Worm (Caenorhabditis elegans) whole organism, mixed stage, embryonic: ENCODE measurements around the gene spp-12.

Experiments
- M03D4.4 ChIP-seq: sonication (generic microtip); optimal IDR thresholded peaks from 2 replicates; lab custom pipeline; 2017; ENCODE audit warnings: mild to moderate bottlenecking, missing genetic modification characterization, missing compliant biosample characterization
- bed-3 ChIP-seq: fragments of 200-800 bp; sonication (Bioruptor generic); optimal IDR thresholded peaks from 3 replicates; lab custom pipeline; 2018; ENCODE audit warnings: mild to moderate bottlenecking, missing genetic modification characterization, moderate library complexity, missing compliant biosample characterization
- blmp-1 ChIP-seq: fragments of 150-350 bp; optimal IDR thresholded peaks from 2 replicates; lab custom pipeline; 2014; ENCODE audit warnings: missing biosample characterization, missing genetic modification characterization
- ceh-39 ChIP-seq: fragments of 150-350 bp; optimal IDR thresholded peaks from 2 replicates; lab custom pipeline; 2014; ENCODE audit warnings: missing biosample characterization, missing genetic modification characterization
- ceh-43 ChIP-seq: fragments of 200-800 bp; sonication (Bioruptor generic); optimal IDR thresholded peaks from 2 replicates; lab custom pipeline; 2018; ENCODE audit warnings: mild to moderate bottlenecking, missing genetic modification characterization, moderate library complexity, missing compliant biosample characterization
- ces-1 ChIP-seq: fragments of 150-350 bp; optimal IDR thresholded peaks from 2 replicates; lab custom pipeline; 2014; ENCODE audit warnings: missing biosample characterization, missing genetic modification reagents, missing genetic modification characterization
- cnd-1 ChIP-seq: fragments of 200-800 bp; sonication (Bioruptor generic); optimal IDR thresholded peaks from 2 replicates; lab custom pipeline; 2018; ENCODE audit warnings: mild to moderate bottlenecking, missing genetic modification characterization, missing compliant biosample characterization
- drap-1 ChIP-seq: fragments of 200-800 bp; sonication (Bioruptor generic); optimal IDR thresholded peaks from 3 replicates; lab custom pipeline; 2018; ENCODE audit warnings: mild to moderate bottlenecking, missing genetic modification characterization, missing compliant biosample characterization
- elt-1 ChIP-seq: sonication (generic microtip); optimal IDR thresholded peaks from 2 replicates; lab custom pipeline; 2017; ENCODE audit warnings: missing genetic modification characterization, mild to moderate bottlenecking, missing compliant biosample characterization, antibody characterized with exemption, moderate library complexity, borderline replicate concordance; ENCODE audit not compliant: insufficient read depth
- elt-3 ChIP-seq: fragments of 150-350 bp; optimal IDR thresholded peaks from 2 replicates; lab custom pipeline; 2014; ENCODE audit warnings: missing biosample characterization, missing genetic modification characterization
- flh-1 ChIP-seq: fragments of 200-800 bp; sonication (Bioruptor generic); optimal IDR thresholded peaks from 2 replicates; lab custom pipeline; 2018; ENCODE audit warnings: mild to moderate bottlenecking, missing genetic modification characterization, moderate library complexity, missing compliant biosample characterization
- ham-2 ChIP-seq: fragments of 200-800 bp; sonication (Bioruptor generic); optimal IDR thresholded peaks from 2 replicates; lab custom pipeline; 2018; ENCODE audit warnings: mild to moderate bottlenecking, missing genetic modification characterization, missing compliant biosample characterization
- hlh-1 ChIP-seq: fragments of 150-350 bp; optimal IDR thresholded peaks from 2 replicates; lab custom pipeline; 2014; ENCODE audit warnings: missing biosample characterization, missing genetic modification reagents, missing genetic modification characterization
- lin-13 ChIP-seq: fragments of 150-350 bp; optimal IDR thresholded peaks from 2 replicates; lab custom pipeline; 2014; ENCODE audit warnings: missing biosample characterization, missing genetic modification characterization
- lin-32 ChIP-seq: fragments of 200-800 bp; sonication (Bioruptor generic); optimal IDR thresholded peaks from 2 replicates; lab custom pipeline; 2018; ENCODE audit warnings: mild to moderate bottlenecking, missing genetic modification characterization, missing compliant biosample characterization
- lsy-2 ChIP-seq: fragments of 150-350 bp; optimal IDR thresholded peaks from 2 replicates; lab custom pipeline; 2014; ENCODE audit warnings: missing biosample characterization, missing genetic modification characterization
- mep-1 ChIP-seq: fragments of 150-350 bp; optimal IDR thresholded peaks from 2 replicates; lab custom pipeline; 2017; ENCODE audit warnings: missing biosample characterization, missing genetic modification reagents, missing genetic modification characterization, inconsistent platforms
- mls-2 ChIP-seq: sonication (generic microtip); optimal IDR thresholded peaks from 2 replicates; lab custom pipeline; 2016; ENCODE audit warnings: mild to moderate bottlenecking, missing genetic modification characterization, moderate library complexity, missing compliant biosample characterization
- nhr-2 ChIP-seq: fragments of 150-350 bp; optimal IDR thresholded peaks from 2 replicates; lab custom pipeline; 2014; ENCODE audit warnings: missing biosample characterization, missing genetic modification characterization
- nhr-237 ChIP-seq: fragments of 150-350 bp; optimal IDR thresholded peaks from 2 replicates; lab custom pipeline; 2014; ENCODE audit warnings: missing biosample characterization, missing genetic modification characterization
- nhr-76 ChIP-seq: sonication (generic microtip); optimal IDR thresholded peaks from 2 replicates; lab custom pipeline; 2017; ENCODE audit warnings: missing biosample characterization, missing genetic modification characterization
- pha-4 ChIP-seq: fragments of 150-350 bp; optimal IDR thresholded peaks from 2 replicates; lab custom pipeline; 2018; ENCODE audit warnings: missing biosample characterization, missing genetic modification reagents, missing genetic modification characterization
- sem-2 ChIP-seq: fragments of 200-800 bp; sonication (Bioruptor generic); optimal IDR thresholded peaks from 2 replicates; lab custom pipeline; 2018; ENCODE audit warnings: mild to moderate bottlenecking, missing genetic modification characterization, missing compliant biosample characterization
- snpc-4 ChIP-seq: fragments of 150-350 bp; optimal IDR thresholded peaks from 2 replicates; lab custom pipeline; 2014; ENCODE audit warnings: missing biosample characterization, missing genetic modification characterization
- sptf-1 ChIP-seq: sonication (generic microtip); optimal IDR thresholded peaks from 2 replicates; lab custom pipeline; 2017; ENCODE audit warnings: mild to moderate bottlenecking, missing genetic modification characterization, moderate library complexity, missing compliant biosample characterization
- tbx-8 ChIP-seq: fragments of 200-800 bp; sonication (Bioruptor generic); optimal IDR thresholded peaks from 2 replicates; lab custom pipeline; 2018; ENCODE audit warnings: mild to moderate bottlenecking, missing genetic modification characterization, moderate library complexity, missing compliant biosample characterization
- unc-120 ChIP-seq: sonication (generic microtip); optimal IDR thresholded peaks from 2 replicates; lab custom pipeline; 2017; ENCODE audit warnings: missing genetic modification characterization, missing compliant biosample characterization; ENCODE audit not compliant: poor library complexity, severe bottlenecking
- unc-39 ChIP-seq: fragments of 150-350 bp; optimal IDR thresholded peaks from 2 replicates; lab custom pipeline; 2014; ENCODE audit warnings: missing biosample characterization, missing genetic modification characterization
- unc-62 ChIP-seq: fragments of 150-350 bp; optimal IDR thresholded peaks from 2 replicates; lab custom pipeline; 2014; ENCODE audit warnings: missing biosample characterization, missing genetic modification reagents, missing genetic modification characterization
- zip-8 ChIP-seq: fragments of 150-350 bp; optimal IDR thresholded peaks from 2 replicates; lab custom pipeline; 2014; ENCODE audit warnings: missing biosample characterization, missing genetic modification characterization
- ztf-11 ChIP-seq: fragments of 150-350 bp; optimal IDR thresholded peaks from 2 replicates; lab custom pipeline; 2014; ENCODE audit warnings: missing biosample characterization, missing genetic modification characterization

spp-12 gene

DNA sequence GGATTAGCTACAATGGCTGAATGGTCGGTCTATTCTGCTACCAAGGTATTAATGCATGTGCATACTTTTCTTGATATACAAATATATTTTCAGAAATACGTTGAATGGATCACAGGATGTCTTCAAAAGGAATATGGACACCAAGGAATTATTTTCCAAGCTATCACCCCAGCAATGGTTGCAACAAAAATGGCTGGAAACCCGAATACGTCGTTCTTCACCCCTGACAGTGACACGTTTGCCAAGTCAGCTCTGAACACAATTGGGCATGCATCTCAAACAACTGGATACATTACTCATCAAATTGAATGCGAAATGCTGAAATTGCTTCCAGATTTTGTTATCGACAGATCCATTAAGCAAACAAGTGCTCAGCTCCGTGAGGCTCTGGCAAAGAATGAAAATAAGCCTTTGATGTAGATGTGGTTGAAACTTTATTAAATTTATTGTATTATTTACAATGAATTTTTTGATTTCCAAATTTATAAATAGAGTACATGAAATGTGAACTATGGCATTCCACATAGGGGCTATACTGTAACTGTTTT, 18.0 kb downstream of the spp-12 start:
- TF ChIP-seq cnd-1 (tag; lab: Kevin White, UChicago) (no peak), pha-4 (no peak), lin-13 (no peak), elt-1 (tag; lab: Kevin White, UChicago) (no peak), nhr-76 (tag; lab: Kevin White, UChicago) (no peak), sptf-1 (tag; lab: Kevin White, UChicago) (no peak), ceh-43 (no peak), nhr-2 (no peak), blmp-1 (tag; lab: Kevin White, UChicago) (no peak)
- TF ChIP-seq, all 35 proteins: peak for 0

DNA sequence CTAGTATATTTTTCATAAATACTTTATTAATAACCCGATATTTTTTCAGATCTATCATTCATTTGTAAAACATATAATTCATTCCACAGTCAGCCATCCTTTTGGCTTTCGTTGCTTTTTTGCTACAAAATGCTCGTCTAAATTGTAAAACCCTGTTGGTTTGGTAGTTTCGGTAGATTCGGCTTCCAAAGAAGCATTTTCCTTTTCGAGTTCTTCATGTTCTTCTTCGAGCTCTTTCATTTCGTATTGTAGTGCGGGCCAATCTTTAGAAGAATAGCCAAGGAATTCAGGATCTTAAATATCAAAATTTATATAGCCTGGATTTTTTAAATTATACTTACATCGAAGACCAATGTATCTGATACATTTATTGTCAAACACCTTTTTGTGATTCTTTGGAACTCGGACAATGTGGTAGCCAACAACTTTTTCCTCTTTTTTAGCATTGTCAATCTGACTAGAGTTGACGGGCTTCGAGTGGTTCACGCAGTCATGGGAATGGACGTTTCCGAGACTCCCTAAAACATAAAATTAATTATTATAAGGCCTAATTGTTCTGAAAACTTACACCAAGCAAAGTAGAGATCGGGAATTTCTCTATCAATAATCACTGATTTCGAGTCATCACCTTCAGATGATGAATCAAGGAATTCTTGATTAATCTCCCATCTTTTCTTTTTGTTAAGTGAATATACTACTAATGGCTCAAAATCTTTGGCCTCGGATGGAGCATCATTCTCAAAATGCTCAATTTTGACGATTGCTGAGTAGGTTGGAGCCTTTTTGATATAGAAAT, 18.7 kb downstream of the spp-12 start:
- TF ChIP-seq bed-3 (GFP tag; lab: Kevin White, UChicago) (no peak), mep-1 (no peak), M03D4.4 (tag; lab: Kevin White, UChicago) (no peak), ham-2 (GFP tag; lab: Kevin White, UChicago) (no peak), snpc-4 (tag; lab: Kevin White, UChicago) (no peak), tbx-8 (no peak), hlh-1 (tag; lab: Kevin White, UChicago) (no peak), nhr-76 (tag; lab: Kevin White, UChicago) (no peak)
- TF ChIP-seq, all 35 proteins: peak for 0

DNA sequence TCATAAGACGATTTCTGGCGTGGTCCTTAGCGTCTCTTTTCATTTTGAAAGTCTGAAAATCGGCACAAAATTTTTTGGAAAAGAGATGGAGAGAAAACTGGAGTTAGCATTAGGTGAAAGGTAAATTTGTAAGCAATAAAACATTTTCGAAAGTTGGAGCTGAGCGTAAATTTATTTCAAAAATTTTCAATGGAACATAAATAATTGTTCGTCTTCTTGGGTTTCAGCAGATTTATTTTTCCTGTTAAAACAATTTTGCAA, 19.2 kb downstream of the spp-12 start, which contains the start of gene C06B3.6:
TSS of gene C06B3.6 (minus strand) at position 52 of the 261 bp plus-strand sequence.
- TF ChIP-seq lin-32 (GFP tag; lab: Kevin White, UChicago) (no peak), ham-2 (GFP tag; lab: Kevin White, UChicago) (no peak), lsy-2 (tag; lab: Kevin White, UChicago) (no peak), flh-1 (GFP tag; lab: Kevin White, UChicago) (no peak), drap-1 (GFP tag; lab: Kevin White, UChicago) (no peak), cnd-1 (tag; lab: Kevin White, UChicago) (no peak), sptf-1 (tag; lab: Kevin White, UChicago) (no peak), nhr-237 (tag; lab: Kevin White, UChicago) (no peak), M03D4.4 (tag; lab: Kevin White, UChicago) (no peak), tbx-8 (no peak), ceh-43 (no peak), nhr-76 (tag; lab: Kevin White, UChicago) (no peak), sem-2 (GFP tag; lab: Kevin White, UChicago) (no peak)
- TF ChIP-seq, all 35 proteins: peak for 0

DNA sequence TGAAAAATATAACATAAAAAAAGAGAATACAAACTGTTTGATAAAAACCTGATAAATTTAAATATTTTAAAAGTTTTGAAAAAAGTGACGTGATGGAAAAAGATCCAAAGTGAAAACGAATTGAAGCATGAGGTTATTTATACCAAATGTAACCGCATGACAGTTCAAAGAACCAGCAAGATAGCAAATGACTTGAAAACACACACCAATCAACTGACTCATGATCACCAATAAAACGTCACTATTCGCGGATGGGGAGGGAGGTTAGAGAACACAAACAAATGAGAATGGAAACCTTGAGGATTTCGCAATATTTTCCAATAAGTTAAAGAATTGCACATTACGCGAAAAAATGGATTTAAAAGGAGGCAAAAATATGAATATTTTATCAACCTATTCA, 19.8 kb downstream of the spp-12 start, which contains the start of gene C06B3.7:
TSS of gene C06B3.7 (plus strand) at position 287 of the 400 bp plus-strand sequence.
- TF ChIP-seq bed-3 (GFP tag; lab: Kevin White, UChicago) = no peak
- TF ChIP-seq nhr-2 = no peak
- TF ChIP-seq ztf-11 (tag; lab: Kevin White, UChicago) = no peak
- no peak for TF ChIP-seq drap-1 (GFP tag; lab: Kevin White, UChicago)
- TF ChIP-seq flh-1 (GFP tag; lab: Kevin White, UChicago) = no peak
- TF ChIP-seq nhr-76 (tag; lab: Kevin White, UChicago) = no peak
- no peak for TF ChIP-seq snpc-4 (tag; lab: Kevin White, UChicago)
- no peak for TF ChIP-seq elt-1 (tag; lab: Kevin White, UChicago)
- no peak for TF ChIP-seq elt-3
- TF ChIP-seq ham-2 (GFP tag; lab: Kevin White, UChicago) = no peak

DNA sequence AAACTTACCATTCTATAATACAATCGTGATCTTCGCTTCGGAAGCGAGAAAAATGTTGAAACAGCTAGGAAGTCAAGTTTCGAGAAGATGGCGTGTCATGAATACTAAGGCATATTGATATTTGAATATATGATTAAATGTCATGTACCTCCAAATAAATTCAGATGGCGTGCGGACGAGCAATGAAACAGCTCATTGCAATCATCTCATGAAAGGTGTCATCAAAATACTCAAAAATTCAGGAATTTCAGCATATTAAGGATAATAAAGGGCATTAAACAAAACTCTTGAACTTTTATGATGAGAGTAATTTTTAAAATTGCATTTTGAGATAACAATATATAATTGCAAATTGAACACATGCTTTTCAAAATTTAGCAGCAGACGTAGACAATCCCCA, 25.8 kb downstream of the spp-12 start, which contains the start of gene gcy-32:
TSS of gene gcy-32 (minus strand) at position 101 of the 400 bp plus-strand sequence.
- TF ChIP-seq ceh-43 = no peak
- TF ChIP-seq nhr-76 (tag; lab: Kevin White, UChicago) = no peak
- TF ChIP-seq mls-2 (tag; lab: Kevin White, UChicago) = no peak
- no peak for TF ChIP-seq flh-1 (GFP tag; lab: Kevin White, UChicago)

DNA sequence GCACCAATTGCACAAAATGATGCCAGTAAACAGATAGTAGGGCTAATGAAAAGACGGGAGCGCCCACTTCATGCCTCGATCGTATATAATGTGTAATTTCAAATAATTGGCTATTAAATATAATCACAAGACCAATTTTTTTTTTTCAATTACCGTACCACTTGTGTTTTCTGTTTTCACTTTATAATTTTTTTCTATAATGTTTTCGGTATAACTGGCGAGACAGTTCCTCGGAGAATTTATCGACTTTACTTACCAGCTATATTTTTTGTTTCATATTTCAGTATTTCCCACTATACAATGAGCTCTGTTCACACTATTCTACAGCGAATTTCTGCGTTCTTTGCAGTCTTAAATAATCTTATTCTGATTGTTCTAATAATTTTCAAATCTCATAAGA, 26.6 kb downstream of the spp-12 start, which contains the start of gene str-252:
TSS of gene str-252 (plus strand) at position 301 of the 400 bp plus-strand sequence.
- TF ChIP-seq elt-1 (tag; lab: Kevin White, UChicago) = no peak
- TF ChIP-seq unc-39 = no peak
- no peak for TF ChIP-seq mls-2 (tag; lab: Kevin White, UChicago)
- no peak for TF ChIP-seq sem-2 (GFP tag; lab: Kevin White, UChicago)
- no peak for TF ChIP-seq mep-1
- TF ChIP-seq nhr-2 = no peak
- no peak for TF ChIP-seq zip-8 (tag; lab: Kevin White, UChicago)
- no peak for TF ChIP-seq hlh-1 (tag; lab: Kevin White, UChicago)
- no peak for TF ChIP-seq ceh-39 (tag; lab: Kevin White, UChicago)
- no peak for TF ChIP-seq M03D4.4 (tag; lab: Kevin White, UChicago)
- no peak for TF ChIP-seq unc-62 (GFP tag; lab: Kevin White, UChicago)
- no peak for TF ChIP-seq ces-1 (GFP tag; lab: Kevin White, UChicago)
- no peak for TF ChIP-seq pha-4
- TF ChIP-seq sptf-1 (tag; lab: Kevin White, UChicago) = no peak
- no peak for TF ChIP-seq nhr-237 (tag; lab: Kevin White, UChicago)
- TF ChIP-seq lin-13 = no peak
- no peak for TF ChIP-seq unc-120 (tag; lab: Kevin White, UChicago)
- no peak for TF ChIP-seq lin-32 (GFP tag; lab: Kevin White, UChicago)
